Worm (Caenorhabditis elegans) whole organism, L4 larva: Measurements from ENCODE around the gene col-167.

Source experiments
- D1046.2 ChIP-seq: fragments of 200-800 bp; sonication (Bioruptor generic); IDR thresholded peaks from 2 replicates; pipeline ENCODE4 v1.3.6; 2022; ENCODE audit warnings: missing genetic modification characterization, missing compliant biosample characterization
- Y75B8A.6 ChIP-seq: fragments of 200-800 bp; sonication (Bioruptor generic); IDR thresholded peaks from 2 replicates; pipeline ENCODE4 v1.3.6; 2022; ENCODE audit warnings: missing genetic modification reagents, missing genetic modification characterization, missing compliant biosample characterization
- aha-1 ChIP-seq: fragments of 150-350 bp; peaks from one replicate; lab custom pipeline; 2014; ENCODE audit warnings: missing biosample characterization, missing genetic modification characterization
- ceh-20 ChIP-seq: fragments of 200-800 bp; sonication (Bioruptor generic); IDR thresholded peaks from 2 replicates; pipeline ENCODE4 v1.3.6; 2022; ENCODE audit warnings: missing genetic modification reagents, missing genetic modification characterization, missing compliant biosample characterization
- ceh-62 ChIP-seq: sonication (generic microtip); optimal IDR thresholded peaks from 2 replicates; lab custom pipeline; 2017; ENCODE audit warnings: missing biosample characterization, missing genetic modification characterization
- daf-12 ChIP-seq: fragments of 150-350 bp; optimal IDR thresholded peaks from 2 replicates; lab custom pipeline; 2014; ENCODE audit warnings: missing biosample characterization, missing genetic modification reagents, missing genetic modification characterization
- mdl-1 ChIP-seq, 2 experiments: fragments of 150-350 bp in 1 of 2; sonication (generic microtip) in 1 of 2; optimal IDR thresholded peaks; 2 replicates each; lab custom pipeline; 2014 to 2017; ENCODE audit warnings: missing biosample characterization in 2 of 2, missing genetic modification characterization in 2 of 2
- zfp-2 ChIP-seq: sonication (generic microtip); optimal IDR thresholded peaks from 2 replicates; lab custom pipeline; 2016; ENCODE audit warnings: mild to moderate bottlenecking, missing genetic modification characterization, missing compliant biosample characterization
- zip-2 ChIP-seq: fragments of 150-350 bp; optimal IDR thresholded peaks from 2 replicates; lab custom pipeline; 2014; ENCODE audit warnings: missing biosample characterization, missing genetic modification characterization

DNA sequence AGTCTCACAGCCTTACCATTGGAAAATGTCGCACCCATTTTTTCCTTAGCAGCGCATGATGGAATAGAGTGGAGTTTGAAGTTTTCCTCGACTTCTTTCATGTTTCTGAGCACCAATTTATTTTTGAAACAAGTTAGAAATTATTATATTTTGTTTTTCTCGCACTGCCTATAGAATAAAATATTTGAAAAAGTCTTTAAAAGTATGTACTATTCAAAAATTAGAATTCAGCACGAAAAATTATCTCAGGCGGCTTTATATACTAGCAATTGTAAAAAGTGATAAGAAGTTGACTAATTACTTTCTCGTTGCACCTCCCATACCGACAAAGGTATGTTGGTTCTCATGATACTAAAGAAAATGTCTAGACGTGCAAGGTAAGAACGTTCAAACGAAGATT lies 23.7 kb downstream of the col-167 start, which contains the start of gene C03B1.9:
- TF ChIP-seq ceh-62 (tag; lab: Kevin White, UChicago) (no peak), D1046.2 (no peak), ceh-20 (no peak), zfp-2 (tag; lab: Kevin White, UChicago) (no peak), daf-12 (no peak), Y75B8A.6 (GFP tag; lab: Robert Waterston, UW) (no peak), aha-1 (tag; lab: Kevin White, UChicago) (no peak), zip-2 (tag; lab: Kevin White, UChicago) (no peak), mdl-1 (tag; optimal IDR thresholded peaks at IDR 0.05; lab: Kevin White, UChicago) (no peak)
